Worm (Caenorhabditis elegans) whole organism, mixed stage, embryonic: ENCODE data around the gene otpl-4.

Experiments
- cnd-1 ChIP-seq: fragments of 200-800 bp; sonication (Bioruptor generic); optimal IDR thresholded peaks from 2 replicates; lab custom pipeline; 2018; ENCODE audit warnings: mild to moderate bottlenecking, missing genetic modification characterization, missing compliant biosample characterization
- elt-3 ChIP-seq: fragments of 150-350 bp; optimal IDR thresholded peaks from 2 replicates; lab custom pipeline; 2014; ENCODE audit warnings: missing biosample characterization, missing genetic modification characterization
- lsy-2 ChIP-seq: fragments of 150-350 bp; optimal IDR thresholded peaks from 2 replicates; lab custom pipeline; 2014; ENCODE audit warnings: missing biosample characterization, missing genetic modification characterization
- nhr-76 ChIP-seq: sonication (generic microtip); optimal IDR thresholded peaks from 2 replicates; lab custom pipeline; 2017; ENCODE audit warnings: missing biosample characterization, missing genetic modification characterization
- sem-2 ChIP-seq: fragments of 200-800 bp; sonication (Bioruptor generic); optimal IDR thresholded peaks from 2 replicates; lab custom pipeline; 2018; ENCODE audit warnings: mild to moderate bottlenecking, missing genetic modification characterization, missing compliant biosample characterization
- snpc-4 ChIP-seq: fragments of 150-350 bp; optimal IDR thresholded peaks from 2 replicates; lab custom pipeline; 2014; ENCODE audit warnings: missing biosample characterization, missing genetic modification characterization
- ztf-11 ChIP-seq: fragments of 150-350 bp; optimal IDR thresholded peaks from 2 replicates; lab custom pipeline; 2014; ENCODE audit warnings: missing biosample characterization, missing genetic modification characterization

ce11 chrV:8555955-8556354 lies 18.8 kb downstream of the otpl-4 start:
- TF ChIP-seq nhr-76 (tag; lab: Kevin White, UChicago) (no peak), elt-3 (tag; lab: Kevin White, UChicago) (no peak), cnd-1 (tag; lab: Kevin White, UChicago) (no peak), snpc-4 (tag; lab: Kevin White, UChicago) (no peak), lsy-2 (tag; lab: Kevin White, UChicago) (no peak), ztf-11 (tag; lab: Kevin White, UChicago) (no peak), sem-2 (GFP tag; lab: Kevin White, UChicago) (no peak)
